Worm (Caenorhabditis elegans) whole organism, late embryonic: ENCODE measurements around the gene fcho-1.

Experiments
- C38D4.7 ChIP-seq: fragments of 200-800 bp; sonication (Bioruptor generic); optimal IDR thresholded peaks from 2 replicates; lab custom pipeline; 2018; ENCODE audit warnings: mild to moderate bottlenecking, missing genetic modification characterization, moderate library complexity, missing compliant biosample characterization
- Y22D7AL.16 ChIP-seq: sonication (generic microtip); optimal IDR thresholded peaks from 2 replicates; lab custom pipeline; 2016; ENCODE audit warnings: missing genetic modification characterization, missing compliant biosample characterization
- ceh-14 ChIP-seq: sonication (generic microtip); optimal IDR thresholded peaks from 2 replicates; lab custom pipeline; 2016; ENCODE audit warnings: missing genotype, missing genetic modification characterization, missing compliant biosample characterization
- ceh-22 ChIP-seq: sonication (generic microtip); optimal IDR thresholded peaks from 2 replicates; lab custom pipeline; 2017; ENCODE audit warnings: missing biosample characterization, missing genetic modification characterization
- ceh-24 ChIP-seq: sonication (generic microtip); optimal IDR thresholded peaks from 2 replicates; lab custom pipeline; 2016; ENCODE audit warnings: mild to moderate bottlenecking, missing genetic modification characterization, missing compliant biosample characterization
- ceh-30 ChIP-seq: fragments of 150-350 bp; optimal IDR thresholded peaks from 2 replicates; lab custom pipeline; 2014; ENCODE audit warnings: missing biosample characterization, missing genetic modification characterization
- ceh-31 ChIP-seq: sonication (generic microtip); optimal IDR thresholded peaks from 2 replicates; lab custom pipeline; 2016; ENCODE audit warnings: missing genetic modification characterization, missing compliant biosample characterization
- ceh-48 ChIP-seq: sonication (generic microtip); optimal IDR thresholded peaks from 2 replicates; lab custom pipeline; 2016; ENCODE audit warnings: missing genetic modification characterization, inconsistent platforms, missing compliant biosample characterization
- ceh-9 ChIP-seq: sonication (generic microtip); optimal IDR thresholded peaks from 2 replicates; lab custom pipeline; 2016; ENCODE audit warnings: mild to moderate bottlenecking, missing genetic modification characterization, inconsistent platforms, missing compliant biosample characterization
- che-1 ChIP-seq: sonication (generic microtip); optimal IDR thresholded peaks from 2 replicates; lab custom pipeline; 2016; ENCODE audit warnings: mild to moderate bottlenecking, missing genetic modification characterization, missing compliant biosample characterization
- elt-2 ChIP-seq: sonication (generic microtip); optimal IDR thresholded peaks from 2 replicates; lab custom pipeline; 2016; ENCODE audit warnings: missing genetic modification reagents, missing genetic modification characterization, missing compliant biosample characterization
- eyg-1 ChIP-seq: sonication (generic microtip); optimal IDR thresholded peaks from 2 replicates; lab custom pipeline; 2016; ENCODE audit warnings: missing genotype, missing genetic modification characterization, missing compliant biosample characterization
- gmeb-2 ChIP-seq: sonication (generic microtip); optimal IDR thresholded peaks from 2 replicates; lab custom pipeline; 2016; ENCODE audit warnings: missing genetic modification characterization, inconsistent platforms, missing compliant biosample characterization
- lim-6 ChIP-seq: sonication (generic microtip); optimal IDR thresholded peaks from 2 replicates; lab custom pipeline; 2016; ENCODE audit warnings: missing genetic modification characterization, missing compliant biosample characterization
- mec-3 ChIP-seq: sonication (generic microtip); optimal IDR thresholded peaks from 2 replicates; lab custom pipeline; 2016; ENCODE audit warnings: borderline replicate concordance, missing genetic modification characterization, missing compliant biosample characterization
- nfya-1 ChIP-seq: sonication (generic microtip); optimal IDR thresholded peaks from 2 replicates; lab custom pipeline; 2017; ENCODE audit warnings: missing genetic modification characterization, mild to moderate bottlenecking, missing compliant biosample characterization, antibody characterized with exemption, moderate library complexity
- pag-3 ChIP-seq: sonication (generic microtip); optimal IDR thresholded peaks from 2 replicates; lab custom pipeline; 2016; ENCODE audit warnings: missing compliant biosample characterization, missing genetic modification characterization, borderline replicate concordance
- pax-1 ChIP-seq: fragments of 150-350 bp; optimal IDR thresholded peaks from 2 replicates; lab custom pipeline; 2014; ENCODE audit warnings: missing biosample characterization, missing genetic modification characterization
- pha-4 ChIP-seq: fragments of 150-350 bp; optimal IDR thresholded peaks from 2 replicates; lab custom pipeline; 2018; ENCODE audit warnings: missing biosample characterization, missing genetic modification reagents, missing genetic modification characterization
- pros-1 ChIP-seq: fragments of 150-350 bp; optimal IDR thresholded peaks from 2 replicates; lab custom pipeline; 2014; ENCODE audit warnings: missing biosample characterization, missing genetic modification reagents, missing genetic modification characterization
- ref-2 ChIP-seq: sonication (generic microtip); optimal IDR thresholded peaks from 2 replicates; lab custom pipeline; 2016; ENCODE audit warnings: missing genetic modification characterization, missing compliant biosample characterization
- rnt-1 ChIP-seq: sonication (generic microtip); optimal IDR thresholded peaks from 2 replicates; lab custom pipeline; 2016; ENCODE audit warnings: missing genetic modification characterization, missing compliant biosample characterization
- sox-4 ChIP-seq: sonication (generic microtip); optimal IDR thresholded peaks from 2 replicates; lab custom pipeline; 2017; ENCODE audit warnings: mild to moderate bottlenecking, missing genetic modification characterization, inconsistent platforms, missing compliant biosample characterization
- tbx-2 ChIP-seq: sonication (generic microtip); optimal IDR thresholded peaks from 2 replicates; lab custom pipeline; 2016; ENCODE audit warnings: missing genetic modification characterization, missing compliant biosample characterization
- tbx-7 ChIP-seq: sonication (generic microtip); optimal IDR thresholded peaks from 2 replicates; lab custom pipeline; 2016; ENCODE audit warnings: missing genotype, missing genetic modification characterization, missing compliant biosample characterization
- ttx-3 ChIP-seq: sonication (generic microtip); optimal IDR thresholded peaks from 2 replicates; lab custom pipeline; 2016; ENCODE audit warnings: missing genetic modification reagents, missing genetic modification characterization, missing compliant biosample characterization
- unc-3 ChIP-seq, 2 experiments: fragments of 200-800 bp in 1 of 2; sonication (Bioruptor generic) in 1 of 2; sonication (generic microtip) in 1 of 2; conservative IDR thresholded peaks in 1 of 2; optimal IDR thresholded peaks in 1 of 2; 2 replicates each; pipeline versions ENCODE4 v1.3.6 to Lab custom; 2016 to 2022; ENCODE audit warnings: missing compliant biosample characterization in 2 of 2, missing genetic modification characterization in 2 of 2, missing genetic modification reagents in 1 of 2
- unc-42 ChIP-seq: sonication (generic microtip); optimal IDR thresholded peaks from 2 replicates; lab custom pipeline; 2016; ENCODE audit warnings: missing genotype, missing genetic modification characterization, missing compliant biosample characterization
- unc-55 ChIP-seq: sonication (generic microtip); optimal IDR thresholded peaks from 2 replicates; lab custom pipeline; 2017; ENCODE audit warnings: missing biosample characterization, missing genetic modification reagents, missing genetic modification characterization
- unc-86 ChIP-seq: sonication (generic microtip); optimal IDR thresholded peaks from 2 replicates; lab custom pipeline; 2016; ENCODE audit warnings: missing genetic modification characterization, missing compliant biosample characterization
- ztf-16 ChIP-seq: sonication (generic microtip); optimal IDR thresholded peaks from 2 replicates; lab custom pipeline; 2017; ENCODE audit warnings: missing genetic modification characterization, missing compliant biosample characterization

Gene fcho-1

ce11 chrII:1320412-1320811, 10.1 kb downstream of the fcho-1 start (continued):
- TF ChIP-seq pag-3 (tag; lab: Kevin White, UChicago) = no peak
- TF ChIP-seq ceh-48 (tag; lab: Kevin White, UChicago) = peak; percentile 58
- TF ChIP-seq ztf-16 (tag; lab: Kevin White, UChicago) = peak; percentile 27
- peak; percentile 45 for TF ChIP-seq Y22D7AL.16 (tag; lab: Kevin White, UChicago)
- TF ChIP-seq unc-55 (GFP tag; lab: Kevin White, UChicago) = peak; percentile 82
- TF ChIP-seq pros-1 (tag; lab: Kevin White, UChicago) = peak; percentile 13
- peak; percentile 74 for TF ChIP-seq gmeb-2 (tag; lab: Kevin White, UChicago)
- peak; percentile 81 for TF ChIP-seq unc-86 (tag; lab: Kevin White, UChicago)
- no peak for TF ChIP-seq mec-3 (tag; lab: Kevin White, UChicago)
- TF ChIP-seq unc-3 (GFP tag; conservative IDR thresholded peaks at IDR 0.05; lab: Robert Waterston, UW) = no peak
- no peak for TF ChIP-seq unc-3 (tag; optimal IDR thresholded peaks at IDR 0.05; lab: Kevin White, UChicago)
- peak; percentile 4 for TF ChIP-seq ceh-9 (tag; lab: Kevin White, UChicago)
- TF ChIP-seq pax-1 (tag; lab: Kevin White, UChicago) = peak; percentile 74
- TF ChIP-seq, all 69 proteins: peak for 45

- TF ChIP-seq unc-3 (GFP tag; conservative IDR thresholded peaks at IDR 0.05; lab: Robert Waterston, UW) = no peak
- TF ChIP-seq unc-3 (tag; optimal IDR thresholded peaks at IDR 0.05; lab: Kevin White, UChicago) = no peak
- peak; percentile 0 for TF ChIP-seq ceh-48 (tag; lab: Kevin White, UChicago)
- TF ChIP-seq elt-2 (tag; lab: Kevin White, UChicago) = peak; percentile 29
- no peak for TF ChIP-seq ceh-24 (tag; lab: Kevin White, UChicago)
These were observed 10.9 kb downstream of the fcho-1 start, which contains the start of gene vig-1 for ce11 chrII:1320987-1321807. TSS of gene vig-1 (plus strand) at chrII:1321037.

ce11 chrII:1322283-1323173, 12.2 kb downstream of the fcho-1 start:
- TF ChIP-seq ceh-22 (tag; lab: Kevin White, UChicago) (no peak), pha-4 (tag; lab: Kevin White, UChicago) (no peak), ttx-3 (tag; lab: Kevin White, UChicago) (no peak), C38D4.7 (GFP tag; lab: Kevin White, UChicago) (no peak), rnt-1 (tag; lab: Kevin White, UChicago) (no peak), sox-4 (tag; lab: Kevin White, UChicago) (no peak), ceh-30 (tag; lab: Kevin White, UChicago) (no peak), tbx-2 (tag; lab: Kevin White, UChicago) (no peak)

ce11 chrII:1323190-1323651, 12.9 kb downstream of the fcho-1 start:
- TF ChIP-seq tbx-7 = no peak
- peak; percentile 7 for TF ChIP-seq nfya-1
- TF ChIP-seq che-1 (tag; lab: Kevin White, UChicago) = peak; percentile 20
- TF ChIP-seq eyg-1 = no peak
- peak; percentile 50 for TF ChIP-seq ceh-31 (tag; lab: Kevin White, UChicago)
- TF ChIP-seq ref-2 (tag; lab: Kevin White, UChicago) = no peak
- TF ChIP-seq unc-86 (tag; lab: Kevin White, UChicago) = peak; percentile 15
- TF ChIP-seq unc-42 (tag; lab: Kevin White, UChicago) = peak; percentile 89
- no peak for TF ChIP-seq Y22D7AL.16 (tag; lab: Kevin White, UChicago)
- peak; percentile 99 for TF ChIP-seq ceh-14 (tag; lab: Kevin White, UChicago)
- TF ChIP-seq ceh-22 (tag; lab: Kevin White, UChicago) = no peak
- TF ChIP-seq tbx-2 (tag; lab: Kevin White, UChicago) = peak; percentile 17
- TF ChIP-seq lim-6 (tag; lab: Kevin White, UChicago) = no peak
- TF ChIP-seq ceh-48 (tag; lab: Kevin White, UChicago) = peak; percentile 70
